Worm (Caenorhabditis elegans) whole organism, L3 larva: ENCODE results near the gene C34F11.1.

Experiments used
- R02D3.7 ChIP-seq: fragments of 150-350 bp; optimal IDR thresholded peaks from 2 replicates; lab custom pipeline; 2014; ENCODE audit warnings: missing biosample characterization, missing genetic modification characterization
- ceh-82 ChIP-seq: fragments of 150-350 bp; optimal IDR thresholded peaks from 2 replicates; lab custom pipeline; 2014; ENCODE audit warnings: missing biosample characterization, missing genetic modification characterization
- fkh-10 ChIP-seq: sonication (generic microtip); optimal IDR thresholded peaks from 2 replicates; lab custom pipeline; 2017; ENCODE audit warnings: missing biosample characterization, missing genetic modification reagents, missing genetic modification characterization
- fkh-2 ChIP-seq: fragments of 150-350 bp; optimal IDR thresholded peaks from 2 replicates; lab custom pipeline; 2014; ENCODE audit warnings: missing biosample characterization, missing genetic modification reagents, missing genetic modification characterization
- jun-1 ChIP-seq: fragments of 150-350 bp; optimal IDR thresholded peaks from 2 replicates; lab custom pipeline; 2014; ENCODE audit warnings: missing biosample characterization, missing genetic modification reagents, missing genetic modification characterization
- nfya-1 ChIP-seq: sonication (generic microtip); optimal IDR thresholded peaks from 2 replicates; lab custom pipeline; 2017; ENCODE audit warnings: missing genetic modification characterization, mild to moderate bottlenecking, missing compliant biosample characterization, antibody characterized with exemption, moderate library complexity; ENCODE audit not compliant: insufficient read depth
- nhr-12 ChIP-seq: fragments of 150-350 bp; optimal IDR thresholded peaks from 2 replicates; lab custom pipeline; 2014; ENCODE audit warnings: missing biosample characterization, missing genetic modification characterization
- nhr-23 ChIP-seq: fragments of 150-350 bp; optimal IDR thresholded peaks from 2 replicates; lab custom pipeline; 2014; ENCODE audit warnings: missing biosample characterization, missing genetic modification reagents, missing genetic modification characterization
- nhr-28 ChIP-seq: fragments of 150-350 bp; optimal IDR thresholded peaks from 2 replicates; lab custom pipeline; 2014; ENCODE audit warnings: missing biosample characterization, missing genetic modification characterization
- nhr-43 ChIP-seq: sonication (generic microtip); optimal IDR thresholded peaks from 2 replicates; lab custom pipeline; 2016; ENCODE audit warnings: mild to moderate bottlenecking, missing genetic modification characterization, missing compliant biosample characterization; ENCODE audit not compliant: poor library complexity, severe bottlenecking
- pqm-1 ChIP-seq: fragments of 150-350 bp; optimal IDR thresholded peaks from 2 replicates; lab custom pipeline; 2017; ENCODE audit warnings: missing biosample characterization, missing genetic modification characterization, inconsistent platforms
- sea-2 ChIP-seq: fragments of 150-350 bp; sonication (generic microtip); optimal IDR thresholded peaks from 4 replicates; lab custom pipeline; 2014; ENCODE audit warnings: missing biosample characterization, missing genetic modification reagents, missing genetic modification characterization
- snpc-4 ChIP-seq: fragments of 150-350 bp; optimal IDR thresholded peaks from 2 replicates; lab custom pipeline; 2014; ENCODE audit warnings: missing biosample characterization, missing genetic modification characterization
- unc-62 ChIP-seq: fragments of 150-350 bp; sonication (generic microtip); optimal IDR thresholded peaks from 4 replicates; lab custom pipeline; 2014; ENCODE audit warnings: missing biosample characterization, missing genetic modification reagents, missing genetic modification characterization

DNA sequence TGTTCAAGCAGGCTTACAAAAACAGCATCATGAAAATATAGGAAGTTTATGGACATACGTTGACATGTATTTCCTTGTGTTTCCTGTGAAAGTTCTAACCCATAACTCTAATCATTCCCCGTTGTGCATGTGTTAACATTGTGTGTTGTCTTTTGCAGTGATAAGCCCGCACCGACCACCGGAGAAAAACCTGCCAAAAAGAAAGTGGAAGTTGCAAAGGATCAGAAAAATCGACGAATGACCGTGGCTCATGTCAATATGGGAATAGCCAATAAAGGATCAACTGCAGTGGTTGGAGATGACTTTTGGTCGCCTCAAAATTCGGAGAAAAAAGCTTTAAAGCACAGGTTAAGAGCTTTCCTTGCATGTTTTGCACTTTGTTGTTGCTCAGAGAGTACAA is 7.5 kb upstream of the C34F11.1 start:
- TF ChIP-seq pqm-1 (no peak), nfya-1 (no peak), nhr-23 (tag; lab: Kevin White, UChicago) (no peak), sea-2 (GFP tag; lab: Kevin White, UChicago) (no peak), ceh-82 (tag; lab: Kevin White, UChicago) (no peak), jun-1 (tag; lab: Kevin White, UChicago) (no peak), fkh-2 (no peak), unc-62 (GFP tag; lab: Kevin White, UChicago) (no peak), R02D3.7 (tag; lab: Kevin White, UChicago) (no peak), nhr-12 (tag; lab: Kevin White, UChicago) (no peak), snpc-4 (tag; lab: Kevin White, UChicago) (no peak), nhr-43 (tag; lab: Kevin White, UChicago) (no peak), fkh-10 (GFP tag; lab: Kevin White, UChicago) (no peak), nhr-28 (tag; lab: Kevin White, UChicago) (no peak)
